Worm (Caenorhabditis elegans) whole organism, L4/young adult: Measurements from ENCODE around the gene F26F2.1.
"Not testable (repeated sequence)": the region's sequence is repeated elsewhere in the genome, so short reads cannot be mapped to it uniquely, and the experiment has no call there.

ENCODE experiments used
- W03F9.2 ChIP-seq: fragments of 150-350 bp; optimal IDR thresholded peaks from 2 replicates; lab custom pipeline; 2014; ENCODE audit warnings: missing biosample characterization, missing genetic modification characterization
- dao-5 ChIP-seq: sonication (generic microtip); optimal IDR thresholded peaks from 2 replicates; lab custom pipeline; 2016; ENCODE audit warnings: missing genotype, missing genetic modification characterization, moderate library complexity, missing compliant biosample characterization
- him-1 ChIP-seq: sonication (generic microtip); optimal IDR thresholded peaks from 2 replicates; lab custom pipeline; 2016; ENCODE audit warnings: missing genotype, missing genetic modification reagents, missing genetic modification characterization, missing compliant biosample characterization

Gene F26F2.1

ce11 chrV:20536208-20536607 lies 25.5 kb downstream of the F26F2.1 start, which contains the start of gene Y38H6C.15:
Y38H6C.15 (minus strand) TSS chrV:20536308.
- TF ChIP-seq W03F9.2 (tag; lab: Kevin White, UChicago) (no peak), dao-5 (tag; lab: Kevin White, UChicago) (no peak), him-1 (tag; lab: Kevin White, UChicago) (no peak)

- TF ChIP-seq W03F9.2 (tag; lab: Kevin White, UChicago) (no peak), him-1 (tag; lab: Kevin White, UChicago) (no peak), dao-5 (tag; lab: Kevin White, UChicago) (no peak)
Observed at ce11 chrV:20534072-20534471, 27.6 kb downstream of the F26F2.1 start, which contains the start of gene famh-161. famh-161 (minus strand) TSS chrV:20534172.

- TF ChIP-seq dao-5 (tag; lab: Kevin White, UChicago) (no peak), W03F9.2 (tag; lab: Kevin White, UChicago) (no peak), him-1 (tag; lab: Kevin White, UChicago) (no peak)
Observed at ce11 chrV:20527493-20527892, 34.2 kb downstream of the F26F2.1 start, which contains the start of gene Y38H6C.13. Y38H6C.13 (plus strand) TSS chrV:20527793.

ce11 chrV:20525816-20526459 lies 35.8 kb downstream of the F26F2.1 start, which contains the start of the genes srh-166 and Y38H6C.24:
srh-166 (minus strand) TSS chrV:20525866.
Y38H6C.24 (plus strand) TSS chrV:20526435.
- no peak for TF ChIP-seq W03F9.2 (tag; lab: Kevin White, UChicago)
- no peak for TF ChIP-seq him-1 (tag; lab: Kevin White, UChicago)
- TF ChIP-seq dao-5 (tag; lab: Kevin White, UChicago): no peak

ce11 chrV:20522219-20522618 lies 39.5 kb downstream of the F26F2.1 start, which contains the start of the genes Y38H6C.9 and fbxa-150:
Y38H6C.9 (minus strand) TSS chrV:20522270.
fbxa-150 (plus strand) TSS chrV:20522598.
- TF ChIP-seq W03F9.2 (tag; lab: Kevin White, UChicago): no peak
- no peak for TF ChIP-seq dao-5 (tag; lab: Kevin White, UChicago)

ce11 chrV:20518927-20519326 lies 42.8 kb downstream of the F26F2.1 start, which contains the start of gene Y38H6C.25:
Y38H6C.25 (plus strand) TSS chrV:20519227.
- TF ChIP-seq dao-5 (tag; lab: Kevin White, UChicago) (no peak), W03F9.2 (tag; lab: Kevin White, UChicago) (no peak), him-1 (tag; lab: Kevin White, UChicago) (no peak)

ce11 chrV:20517005-20517404 lies 44.7 kb downstream of the F26F2.1 start:
- no peak for TF ChIP-seq W03F9.2 (tag; lab: Kevin White, UChicago)
- no peak for TF ChIP-seq dao-5 (tag; lab: Kevin White, UChicago)
- no peak for TF ChIP-seq him-1 (tag; lab: Kevin White, UChicago)

ce11 chrV:20514483-20514882 lies 47.2 kb downstream of the F26F2.1 start:
- TF ChIP-seq him-1 (tag; lab: Kevin White, UChicago): no peak
- no peak for TF ChIP-seq W03F9.2 (tag; lab: Kevin White, UChicago)
- TF ChIP-seq dao-5 (tag; lab: Kevin White, UChicago): no peak

- TF ChIP-seq dao-5, him-1, W03F9.2 (tag; lab: Kevin White, UChicago): not testable (repeated sequence)
Observed at ce11 chrV:20513661-20514060, 48.0 kb downstream of the F26F2.1 start, which contains the start of gene Y38H6C.8. Y38H6C.8 (plus strand) TSS chrV:20513961.

- no peak for TF ChIP-seq W03F9.2 (tag; lab: Kevin White, UChicago)
- no peak for TF ChIP-seq him-1 (tag; lab: Kevin White, UChicago)
- no peak for TF ChIP-seq dao-5 (tag; lab: Kevin White, UChicago)
Observed at ce11 chrV:20509427-20509826, 52.3 kb downstream of the F26F2.1 start.
